Worm (Caenorhabditis elegans): ENCODE results near the gene srbc-20.
A peak's percentile ranks its signal among the peaks of the same experiment; 100 is the strongest.

Gene srbc-20

DNA sequence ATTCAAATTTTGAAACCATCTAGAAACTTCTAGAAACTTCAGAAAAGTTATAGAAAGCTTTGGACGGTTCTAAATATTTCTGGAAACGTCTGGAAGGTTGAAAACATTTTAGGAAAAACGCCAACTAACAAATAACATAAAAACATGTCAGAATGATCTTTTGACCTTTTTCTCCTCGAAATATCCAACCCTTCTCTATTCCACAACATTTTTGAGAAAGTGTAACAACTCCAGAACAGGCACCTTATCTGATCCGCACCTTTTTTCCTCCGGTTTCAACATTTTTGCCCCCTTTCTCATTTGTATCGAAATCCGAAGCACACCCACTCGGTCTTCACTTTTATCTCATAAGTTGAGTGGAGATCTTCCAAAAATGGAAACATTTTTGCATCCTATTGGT lies 36.5 kb upstream of the srbc-20 start, which contains the start of gene F22F7.3:
Gene F22F7.3 (plus strand): TSS at position 301 of the 400 bp plus-strand sequence.
- TF ChIP-seq nhr-23 (tag; optimal IDR thresholded peaks at IDR 0.05) (no peak), hmg-11 (tag; optimal IDR thresholded peaks at IDR 0.05) (no peak)

DNA sequence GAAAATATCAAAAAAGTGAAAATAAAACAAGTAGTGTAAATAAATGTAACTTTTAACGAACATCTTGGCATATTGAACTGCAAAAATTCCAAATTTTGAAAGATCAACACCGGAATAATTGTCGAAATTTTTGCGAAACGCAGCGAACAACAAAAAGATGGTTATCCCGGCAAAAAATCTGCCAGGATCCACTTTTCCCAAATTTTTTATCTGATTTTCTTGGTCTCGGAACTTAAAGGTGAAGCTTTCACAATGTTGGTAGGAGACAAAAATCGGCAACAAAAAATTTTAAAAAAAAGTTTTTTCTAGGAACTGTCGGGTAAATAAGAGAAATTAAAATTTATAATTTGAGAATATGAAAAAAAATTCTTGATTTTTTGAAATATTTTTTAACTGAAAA lies 28.3 kb upstream of the srbc-20 start, which contains the start of gene bgnt-1.2:
Gene bgnt-1.2 (minus strand): TSS at position 101 of the 400 bp plus-strand sequence.
- TF ChIP-seq nhr-23 (tag; optimal IDR thresholded peaks at IDR 0.05), result no peak
- TF ChIP-seq pqm-1 (tag; optimal IDR thresholded peaks at IDR 0.05), result no peak
- no peak for TF ChIP-seq ama-1 (optimal IDR thresholded peaks at IDR 0.05)
- TF ChIP-seq elt-1 (tag; optimal IDR thresholded peaks at IDR 0.05), result no peak
- TF ChIP-seq nhr-12 (tag; optimal IDR thresholded peaks at IDR 0.05), result no peak

DNA sequence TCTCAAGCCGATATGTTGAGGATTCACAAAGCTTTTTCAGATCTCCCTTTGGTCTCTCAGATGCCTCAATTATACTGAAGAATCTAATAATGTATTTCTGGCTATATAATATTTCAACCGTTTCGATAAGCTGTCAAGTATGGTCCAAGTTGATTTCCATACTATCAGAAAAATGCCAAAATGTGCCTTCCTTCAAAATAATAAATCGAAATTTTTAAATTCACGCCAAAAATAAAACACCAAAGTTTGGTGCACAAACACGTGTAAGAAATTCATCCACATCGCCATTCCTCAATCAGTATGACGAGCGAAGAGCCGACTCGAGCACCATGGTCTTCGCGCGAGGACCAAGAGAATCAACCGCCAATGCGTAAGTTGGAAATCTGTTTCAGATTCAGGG lies 27.4 kb upstream of the srbc-20 start, which contains the start of gene F22F7.11:
Gene F22F7.11 (plus strand): TSS at position 301 of the 400 bp plus-strand sequence.
- TF ChIP-seq fkh-2 (tag; optimal IDR thresholded peaks at IDR 0.05) (no peak), ceh-16 (tag; optimal IDR thresholded peaks at IDR 0.05) (no peak), egl-5 (tag; optimal IDR thresholded peaks at IDR 0.05) (no peak), aly-2 (tag; optimal IDR thresholded peaks at IDR 0.05) (no peak), ama-1 (optimal IDR thresholded peaks at IDR 0.05) (no peak), unc-62 (GFP tag; optimal IDR thresholded peaks at IDR 0.05) (no peak), nhr-23 (tag; optimal IDR thresholded peaks at IDR 0.05) (no peak), nhr-43 (tag; optimal IDR thresholded peaks at IDR 0.05; ENCODE audit: poor library complexity, severe bottlenecking) (no peak), nhr-76 (tag; optimal IDR thresholded peaks at IDR 0.05) (no peak), fkh-10 (GFP tag; optimal IDR thresholded peaks at IDR 0.05) (no peak), ztf-4 (tag; optimal IDR thresholded peaks at IDR 0.05) (no peak), nhr-28 (tag; optimal IDR thresholded peaks at IDR 0.05) (no peak), hmg-11 (tag; optimal IDR thresholded peaks at IDR 0.05) (no peak), jun-1 (tag; optimal IDR thresholded peaks at IDR 0.05) (no peak), lsy-12 (tag; optimal IDR thresholded peaks at IDR 0.05) (no peak), elt-1 (tag; optimal IDR thresholded peaks at IDR 0.05) (no peak), zag-1 (tag; optimal IDR thresholded peaks at IDR 0.05) (no peak), nhr-67 (tag; optimal IDR thresholded peaks at IDR 0.05) (no peak), ceh-9 (tag; optimal IDR thresholded peaks at IDR 0.05) (no peak)

DNA sequence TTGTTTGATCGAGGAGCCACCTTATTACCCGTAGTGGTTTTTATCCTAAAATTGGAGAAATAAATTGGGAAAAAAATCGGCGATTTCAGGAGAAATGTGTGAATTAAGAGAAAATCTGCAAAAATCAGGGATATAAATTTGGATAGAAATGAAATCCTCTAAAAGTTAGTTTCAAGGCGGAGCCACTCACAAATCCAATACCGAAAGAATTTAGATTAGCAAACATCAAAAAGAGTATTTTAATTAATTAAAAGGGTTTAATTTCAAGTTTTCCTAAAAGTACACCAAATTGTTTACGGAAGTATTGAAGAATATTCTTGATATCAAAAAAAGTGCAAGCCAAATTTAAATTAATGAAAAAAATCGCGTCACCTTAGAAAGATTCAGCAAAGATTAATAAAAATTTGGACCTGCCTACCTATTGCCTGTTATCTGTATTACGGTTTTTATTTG lies 25.0 kb upstream of the srbc-20 start, which contains the start of gene F22F7.8:
Gene F22F7.8 (minus strand): TSS at position 51 of the 453 bp plus-strand sequence.
- TF ChIP-seq mdl-1 (tag; optimal IDR thresholded peaks at IDR 0.05) (no peak), lsy-12 (tag; optimal IDR thresholded peaks at IDR 0.05) (no peak), unc-39 (tag; optimal IDR thresholded peaks at IDR 0.05) (no peak), elt-3 (tag; optimal IDR thresholded peaks at IDR 0.05) (no peak), eor-1 (tag; optimal IDR thresholded peaks at IDR 0.05) (no peak)

- TF ChIP-seq nfya-1 (tag; optimal IDR thresholded peaks at IDR 0.05; ENCODE audit: insufficient read depth) (peak; percentile 3), elt-2 (tag; optimal IDR thresholded peaks at IDR 0.05) (peak; percentile 52), pqm-1 (tag; optimal IDR thresholded peaks at IDR 0.05) (peak; percentile 31), unc-39 (tag; optimal IDR thresholded peaks at IDR 0.05) (no peak)
These were observed 24.4 kb upstream of the srbc-20 start, which contains the start of gene F22F7.2 for ce11 chrV:2122517-2122916. F22F7.2 (plus strand) TSS chrV:2122782.

DNA sequence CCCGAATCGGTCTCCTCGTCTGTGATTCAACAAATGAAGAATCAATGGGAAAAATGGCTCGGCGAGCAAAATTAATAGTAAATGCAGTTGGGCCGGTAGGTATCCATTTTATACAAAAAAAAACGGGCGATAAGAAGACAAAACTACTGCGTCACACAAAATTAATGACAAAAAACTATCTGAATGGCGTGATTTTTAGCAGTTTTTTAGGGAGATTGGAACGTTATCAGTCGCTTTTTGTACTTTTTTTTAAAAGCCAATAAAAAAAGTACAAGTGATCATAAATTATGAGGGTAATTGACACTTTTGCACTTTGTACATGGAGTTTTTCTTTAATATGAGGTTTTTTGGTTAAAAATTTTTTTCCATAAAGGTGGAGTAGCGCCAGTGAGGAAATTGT lies 23.7 kb upstream of the srbc-20 start:
- TF ChIP-seq elt-2 (tag; optimal IDR thresholded peaks at IDR 0.05), result peak; percentile 84
- TF ChIP-seq eor-1 (tag; optimal IDR thresholded peaks at IDR 0.05), result no peak
- peak; percentile 72 for TF ChIP-seq pqm-1 (tag; optimal IDR thresholded peaks at IDR 0.05)

DNA sequence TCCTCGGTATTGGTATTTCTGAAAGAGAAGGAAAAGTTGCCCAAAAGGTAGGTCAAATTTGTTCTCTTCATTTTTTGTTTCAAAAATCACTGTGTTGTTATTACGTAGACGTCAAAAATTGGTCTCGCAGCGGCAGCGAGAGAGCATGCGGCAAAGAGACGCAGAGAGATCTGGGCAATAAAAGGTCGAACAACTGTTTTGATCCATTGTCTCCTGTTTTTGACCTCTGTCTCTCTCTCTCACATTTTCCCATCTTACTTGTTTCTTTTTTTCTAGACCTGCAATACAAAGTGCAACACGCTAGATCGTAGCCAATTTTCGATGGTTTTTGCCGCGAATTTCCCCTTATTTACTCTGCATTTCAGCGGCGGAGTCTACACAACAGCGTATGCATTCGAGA lies 20.3 kb upstream of the srbc-20 start:
- TF ChIP-seq nhr-28 (tag; optimal IDR thresholded peaks at IDR 0.05) (no peak), ama-1 (optimal IDR thresholded peaks at IDR 0.05) (no peak), ZK546.5 (tag; optimal IDR thresholded peaks at IDR 0.05) (no peak), unc-39 (tag; optimal IDR thresholded peaks at IDR 0.05) (no peak), elt-2 (tag; optimal IDR thresholded peaks at IDR 0.05) (peak; percentile 21), lin-39 (tag; optimal IDR thresholded peaks at IDR 0.05) (peak; percentile 11), nhr-67 (tag; optimal IDR thresholded peaks at IDR 0.05) (no peak), ceh-9 (tag; optimal IDR thresholded peaks at IDR 0.05) (no peak), nhr-76 (tag; optimal IDR thresholded peaks at IDR 0.05) (no peak), skn-1 (tag; optimal IDR thresholded peaks at IDR 0.05) (no peak), ceh-82 (tag; optimal IDR thresholded peaks at IDR 0.05) (no peak)
